Fruit fly (Drosophila melanogaster): ENCODE results near the gene Ada3.

Gene Ada3

DNA sequence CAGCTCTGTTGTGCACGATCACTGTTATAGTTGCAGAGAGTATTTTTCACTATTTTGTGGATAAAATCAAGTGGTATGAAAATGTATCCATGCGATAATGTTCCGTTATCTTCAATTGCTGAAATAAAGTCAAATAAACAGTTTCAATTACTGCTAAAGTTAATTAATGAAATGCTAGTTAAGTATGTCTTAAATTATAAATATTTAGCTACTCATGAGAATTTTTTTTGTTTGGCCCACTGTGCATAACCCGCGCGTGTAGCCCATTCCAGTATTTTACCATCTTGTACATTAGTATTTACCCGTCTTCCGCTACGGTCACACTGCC lies at the start of gene Ada3 (continued):
- peak; percentile 80 for TF ChIP-seq Eip75B (GFP tag; optimal IDR thresholded peaks at IDR 0.05)
- no peak for TF ChIP-seq Hr38 (GFP tag; optimal IDR thresholded peaks at IDR 0.05)
- peak; percentile 44 for TF ChIP-seq fkh (GFP tag; optimal IDR thresholded peaks at IDR 0.05)
- TF ChIP-seq CG31627 (GFP tag; optimal IDR thresholded peaks at IDR 0.05), result peak; percentile 85
- peak; percentile 63 for TF ChIP-seq dac (GFP tag; optimal IDR thresholded peaks at IDR 0.05)
- peak; percentile 82 for TF ChIP-seq esn (GFP tag; optimal IDR thresholded peaks at IDR 0.05)
- TF ChIP-seq fd85E (GFP tag; optimal IDR thresholded peaks at IDR 0.05), result peak; percentile 55
- TF ChIP-seq CG34406 (GFP tag; optimal IDR thresholded peaks at IDR 0.05), result peak; percentile 69

DNA sequence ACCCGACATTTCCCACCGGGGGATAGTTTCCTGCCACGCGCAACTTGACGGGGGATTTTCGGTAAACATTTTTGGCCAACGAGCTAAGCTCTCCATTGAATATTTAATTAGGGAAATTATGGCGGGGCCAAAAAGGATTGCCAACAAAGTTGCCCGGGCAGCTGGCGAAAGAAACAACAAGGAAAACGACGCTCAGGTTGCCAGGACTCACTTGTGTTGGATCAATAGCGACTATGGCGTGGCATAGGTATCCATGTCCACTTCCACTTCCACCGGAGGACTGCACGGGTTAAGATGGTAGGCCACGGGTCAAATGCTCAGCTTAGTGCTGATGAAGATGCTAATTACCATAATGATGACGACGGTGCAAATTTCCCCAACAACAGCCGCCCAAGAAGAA lies 41.9 kb upstream of the Ada3 start, which contains the start of gene CG15373:
CG15373 (plus strand) TSS at position 301 of the 400 bp plus-strand sequence.
- TF ChIP-seq CG6792 (GFP tag; optimal IDR thresholded peaks at IDR 0.05) (no peak), Eip78C (GFP tag) (no peak), CG8319 (GFP tag; optimal IDR thresholded peaks at IDR 0.05) (no peak), CG10631 (GFP tag; optimal IDR thresholded peaks at IDR 0.05) (no peak), net (GFP tag; optimal IDR thresholded peaks at IDR 0.05) (no peak), Sox14 (GFP tag; optimal IDR thresholded peaks at IDR 0.05) (no peak), Met (GFP tag; optimal IDR thresholded peaks at IDR 0.05) (no peak), fd59A (GFP tag; optimal IDR thresholded peaks at IDR 0.05) (no peak), achi (GFP tag; optimal IDR thresholded peaks at IDR 0.05) (no peak), Ets21C (GFP tag; optimal IDR thresholded peaks at IDR 0.05) (no peak), CG10669 (GFP tag; optimal IDR thresholded peaks at IDR 0.05) (no peak), CG11294 (GFP tag; IDR thresholded peaks at IDR 0.05) (no peak), Sox15 (GFP tag; optimal IDR thresholded peaks at IDR 0.05) (no peak)

DNA sequence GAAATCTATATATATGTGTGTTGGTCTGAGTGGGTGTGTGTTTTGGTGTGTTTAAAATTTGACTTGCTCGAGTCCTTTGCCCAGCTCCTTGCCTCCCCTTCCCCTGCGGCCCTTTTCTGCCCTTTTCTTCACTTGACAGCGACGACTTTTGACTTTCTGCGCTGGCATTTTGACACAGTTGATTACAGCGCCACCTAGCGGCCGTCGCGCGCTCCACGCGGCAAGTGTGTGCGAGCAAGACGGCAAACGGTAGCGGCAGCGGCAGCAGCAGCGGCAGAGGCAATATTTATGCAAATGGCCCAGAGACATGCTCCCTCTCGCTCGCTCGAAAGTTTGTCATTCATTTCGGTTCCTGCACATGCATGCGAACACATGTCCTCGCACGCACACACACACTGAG lies 33.4 kb upstream of the Ada3 start:
- TF ChIP-seq ss (GFP tag; optimal IDR thresholded peaks at IDR 0.05) (no peak), CG6792 (GFP tag; optimal IDR thresholded peaks at IDR 0.05) (no peak), acj6 (GFP tag; optimal IDR thresholded peaks at IDR 0.05) (no peak), achi (GFP tag; optimal IDR thresholded peaks at IDR 0.05) (no peak), fkh (GFP tag; optimal IDR thresholded peaks at IDR 0.05) (no peak), CG16779 (tag; optimal IDR thresholded peaks at IDR 0.05) (no peak), CG10631 (GFP tag; optimal IDR thresholded peaks at IDR 0.05) (no peak), Eip75B (GFP tag; optimal IDR thresholded peaks at IDR 0.05) (no peak), salr (GFP tag; optimal IDR thresholded peaks at IDR 0.05) (no peak), CG8632 (GFP tag; optimal IDR thresholded peaks at IDR 0.05) (no peak), CG6808 (GFP tag; optimal IDR thresholded peaks at IDR 0.05) (no peak), Sox102F (GFP tag; optimal IDR thresholded peaks at IDR 0.05) (no peak), CG6854 (GFP tag; optimal IDR thresholded peaks at IDR 0.05) (no peak), Eip93F (GFP tag; optimal IDR thresholded peaks at IDR 0.05) (no peak), Blimp-1 (GFP tag; optimal IDR thresholded peaks at IDR 0.05) (no peak), CG9139 (GFP tag; optimal IDR thresholded peaks at IDR 0.05) (no peak), Lpt (GFP tag; optimal IDR thresholded peaks at IDR 0.05) (no peak), CG10669 (GFP tag; optimal IDR thresholded peaks at IDR 0.05) (no peak), CG11902 (GFP tag; optimal IDR thresholded peaks at IDR 0.05) (no peak)

DNA sequence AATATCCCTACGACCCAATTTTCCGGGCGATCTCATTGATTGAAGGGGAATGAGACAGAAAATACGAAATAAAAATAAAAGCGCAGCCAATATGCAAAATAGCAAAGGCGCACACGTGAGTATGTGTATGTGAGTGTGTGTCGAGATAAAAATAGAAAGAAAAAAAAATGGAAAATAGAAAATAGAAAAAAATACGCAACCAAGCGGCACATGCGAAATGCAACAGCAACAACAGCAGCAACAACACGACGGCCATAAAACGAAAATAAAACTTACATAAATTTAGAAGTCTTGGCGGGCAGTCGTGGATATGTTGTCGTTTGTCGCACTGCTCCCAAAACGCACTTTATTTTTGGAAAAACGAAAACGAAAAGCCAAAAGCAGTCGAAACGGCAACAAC lies 28.4 kb upstream of the Ada3 start:
- TF ChIP-seq CG31627 (GFP tag; optimal IDR thresholded peaks at IDR 0.05) (no peak), Ets21C (GFP tag; optimal IDR thresholded peaks at IDR 0.05) (no peak), Eip93F (GFP tag; optimal IDR thresholded peaks at IDR 0.05) (no peak), Ets96B (tag; optimal IDR thresholded peaks at IDR 0.05) (no peak), CG6792 (GFP tag; optimal IDR thresholded peaks at IDR 0.05) (no peak), CG8319 (GFP tag; optimal IDR thresholded peaks at IDR 0.05) (no peak), Sox15 (GFP tag; optimal IDR thresholded peaks at IDR 0.05) (no peak), CG11294 (GFP tag; IDR thresholded peaks at IDR 0.05) (no peak), Eip78C (GFP tag) (no peak), CG3919 (GFP tag; optimal IDR thresholded peaks at IDR 0.05) (no peak), Blimp-1 (GFP tag; optimal IDR thresholded peaks at IDR 0.05) (no peak), achi (GFP tag; optimal IDR thresholded peaks at IDR 0.05) (no peak), CG8632 (GFP tag; optimal IDR thresholded peaks at IDR 0.05) (no peak), CG6854 (GFP tag; optimal IDR thresholded peaks at IDR 0.05) (no peak), Hr4 (GFP tag; optimal IDR thresholded peaks at IDR 0.05) (no peak), topi (GFP tag; optimal IDR thresholded peaks at IDR 0.05) (no peak), Eip75B (GFP tag; optimal IDR thresholded peaks at IDR 0.05) (no peak), vri (GFP tag; optimal IDR thresholded peaks at IDR 0.05) (no peak), Gug (GFP tag; IDR thresholded peaks at IDR 0.05) (no peak), Lpt (GFP tag; optimal IDR thresholded peaks at IDR 0.05) (peak; percentile 7), dac (GFP tag; optimal IDR thresholded peaks at IDR 0.05) (no peak), CG6276 (GFP tag; optimal IDR thresholded peaks at IDR 0.05) (peak; percentile 75), net (GFP tag; optimal IDR thresholded peaks at IDR 0.05) (no peak), cyc (GFP tag; optimal IDR thresholded peaks at IDR 0.05) (no peak), ss (GFP tag; optimal IDR thresholded peaks at IDR 0.05) (no peak), CG11902 (GFP tag; optimal IDR thresholded peaks at IDR 0.05) (no peak), OdsH (GFP tag; optimal IDR thresholded peaks at IDR 0.05) (no peak), fd85E (GFP tag; optimal IDR thresholded peaks at IDR 0.05) (no peak), acj6 (GFP tag; optimal IDR thresholded peaks at IDR 0.05) (no peak), svp (GFP tag) (no peak)

Measured in whole organism, prepupa.